Fruit fly (Drosophila melanogaster) whole organism, prepupa: Measurements from ENCODE around the gene CG32988.

ENCODE experiments used
- CG10669 ChIP-seq: fragments of 200-800 bp; sonication (Bioruptor generic); optimal IDR thresholded peaks from 3 replicates; lab custom pipeline; 2018; ENCODE audit warnings: missing biosample characterization, mild to moderate bottlenecking, missing genetic modification characterization, moderate library complexity
- CG11294 ChIP-seq: fragments of 200-800 bp; sonication (Bioruptor generic); IDR thresholded peaks from 2 replicates; pipeline ENCODE4 v1.3.6; 2022; ENCODE audit warnings: missing biosample characterization, missing genetic modification characterization
- CG11902 ChIP-seq: fragments of 200-800 bp; sonication (Bioruptor generic); optimal IDR thresholded peaks from 3 replicates; lab custom pipeline; 2016; ENCODE audit warnings: missing biosample characterization, missing genetic modification characterization
- CG1621 ChIP-seq: fragments of 200-800 bp; sonication (Bioruptor generic); optimal IDR thresholded peaks from 3 replicates; lab custom pipeline; 2018; ENCODE audit warnings: missing biosample characterization, mild to moderate bottlenecking, missing genetic modification characterization
- CG16779 ChIP-seq: fragments of 200-800 bp; sonication (Bioruptor generic); optimal IDR thresholded peaks from 3 replicates; lab custom pipeline; 2017; ENCODE audit warnings: missing biosample characterization, mild to moderate bottlenecking, missing genetic modification characterization
- CG3032 ChIP-seq: fragments of 200-800 bp; optimal IDR thresholded peaks from 2 replicates; lab custom pipeline; 2019; ENCODE audit warnings: missing biosample characterization, mild to moderate bottlenecking, missing genetic modification characterization, moderate library complexity
- CG31627 ChIP-seq: fragments of 200-800 bp; sonication (Bioruptor generic); optimal IDR thresholded peaks from 3 replicates; lab custom pipeline; 2016; ENCODE audit warnings: missing biosample characterization, missing genetic modification characterization
- CG32006 ChIP-seq: fragments of 200-800 bp; sonication (Bioruptor generic); optimal IDR thresholded peaks from 3 replicates; lab custom pipeline; 2017; ENCODE audit warnings: missing biosample characterization, mild to moderate bottlenecking, missing genetic modification characterization
- CG34406 ChIP-seq: fragments of 200-800 bp; sonication (Bioruptor generic); optimal IDR thresholded peaks from 3 replicates; lab custom pipeline; 2016; ENCODE audit warnings: missing biosample characterization, missing genetic modification characterization
- CG3919 ChIP-seq: fragments of 200-800 bp; sonication (Bioruptor generic); optimal IDR thresholded peaks from 3 replicates; lab custom pipeline; 2016; ENCODE audit warnings: missing biosample characterization, missing genetic modification characterization
- CG6276 ChIP-seq: fragments of 200-800 bp; sonication (Bioruptor generic); optimal IDR thresholded peaks from 2 replicates; lab custom pipeline; 2017; ENCODE audit warnings: missing biosample characterization, mild to moderate bottlenecking, missing genetic modification characterization
- CG6792 ChIP-seq: fragments of 200-800 bp; sonication (Bioruptor generic); optimal IDR thresholded peaks from 3 replicates; lab custom pipeline; 2016; ENCODE audit warnings: missing biosample characterization, missing genetic modification characterization
- CG6808 ChIP-seq: fragments of 200-800 bp; sonication (Bioruptor generic); optimal IDR thresholded peaks from 3 replicates; lab custom pipeline; 2017; ENCODE audit warnings: missing biosample characterization, missing genetic modification characterization, mild to moderate bottlenecking, moderate library complexity, missing genetic modification reagents
- CG7368 ChIP-seq: fragments of 200-800 bp; sonication (Bioruptor generic); optimal IDR thresholded peaks from 3 replicates; lab custom pipeline; 2016; ENCODE audit warnings: missing biosample characterization, missing genetic modification characterization
- CG8119 ChIP-seq: fragments of 200-800 bp; sonication (Bioruptor generic); IDR thresholded peaks from 3 replicates; pipeline ENCODE4 v1.3.6; 2022; ENCODE audit warnings: missing biosample characterization, missing genetic modification characterization
- CG8319 ChIP-seq: fragments of 200-800 bp; sonication (Bioruptor generic); optimal IDR thresholded peaks from 3 replicates; lab custom pipeline; 2016; ENCODE audit warnings: missing biosample characterization, missing genetic modification characterization
- CG9139 ChIP-seq: fragments of 200-800 bp; sonication (Bioruptor generic); optimal IDR thresholded peaks from 3 replicates; lab custom pipeline; 2017; ENCODE audit warnings: missing biosample characterization, mild to moderate bottlenecking, missing genetic modification characterization
- Eip78C ChIP-seq: fragments of 200-800 bp; sonication (Bioruptor generic); peaks from one replicate; lab custom pipeline; 2016; ENCODE audit warnings: missing biosample characterization, missing genetic modification characterization
- Ets96B ChIP-seq: fragments of 200-800 bp; optimal IDR thresholded peaks from 2 replicates; lab custom pipeline; 2019; ENCODE audit warnings: missing biosample characterization, mild to moderate bottlenecking, missing genetic modification characterization, moderate library complexity
- Gug ChIP-seq: fragments of 200-800 bp; sonication (Bioruptor generic); IDR thresholded peaks from 2 replicates; pipeline ENCODE4 v1.3.6; 2022; ENCODE audit warnings: missing biosample characterization, missing genetic modification characterization
- Hr38 ChIP-seq: sonication (Bioruptor generic); optimal IDR thresholded peaks from 2 replicates; lab custom pipeline; 2016; ENCODE audit warnings: missing biosample characterization, missing genetic modification characterization
- Lpt ChIP-seq: fragments of 200-800 bp; sonication (Bioruptor generic); optimal IDR thresholded peaks from 3 replicates; lab custom pipeline; 2016; ENCODE audit warnings: missing biosample characterization, missing genetic modification characterization
- Met ChIP-seq: fragments of 200-800 bp; sonication (Bioruptor generic); optimal IDR thresholded peaks from 3 replicates; lab custom pipeline; 2016; ENCODE audit warnings: missing biosample characterization, missing genetic modification characterization
- OdsH ChIP-seq: fragments of 200-800 bp; sonication (Bioruptor generic); optimal IDR thresholded peaks from 3 replicates; lab custom pipeline; 2016; ENCODE audit warnings: missing biosample characterization, missing genetic modification characterization
- Smox ChIP-seq: fragments of 200-800 bp; sonication (Bioruptor generic); optimal IDR thresholded peaks from 3 replicates; lab custom pipeline; 2016; ENCODE audit warnings: missing biosample characterization, missing genetic modification characterization
- Sox15 ChIP-seq: fragments of 200-800 bp; sonication (Bioruptor generic); optimal IDR thresholded peaks from 3 replicates; lab custom pipeline; 2016; ENCODE audit warnings: missing biosample characterization, missing genetic modification characterization
- achi ChIP-seq: fragments of 200-800 bp; sonication (Bioruptor generic); optimal IDR thresholded peaks from 3 replicates; lab custom pipeline; 2016; ENCODE audit warnings: missing biosample characterization, missing genetic modification characterization
- acj6 ChIP-seq: fragments of 200-800 bp; sonication (Bioruptor generic); optimal IDR thresholded peaks from 3 replicates; lab custom pipeline; 2016; ENCODE audit warnings: missing biosample characterization, missing genetic modification characterization
- cyc ChIP-seq: fragments of 200-800 bp; sonication (Bioruptor generic); optimal IDR thresholded peaks from 3 replicates; lab custom pipeline; 2016; ENCODE audit warnings: missing biosample characterization, missing genetic modification characterization
- dsx ChIP-seq: fragments of 200-800 bp; optimal IDR thresholded peaks from 3 replicates; lab custom pipeline; 2019; ENCODE audit warnings: missing biosample characterization, mild to moderate bottlenecking, missing genetic modification characterization, moderate library complexity; ENCODE audit not compliant: poor library complexity, severe bottlenecking
- eg ChIP-seq: fragments of 200-800 bp; sonication (Bioruptor generic); IDR thresholded peaks from 3 replicates; pipeline ENCODE4 v1.3.6; 2022; ENCODE audit warnings: missing biosample characterization, missing genetic modification characterization
- lz ChIP-seq: fragments of 200-800 bp; sonication (Bioruptor generic); optimal IDR thresholded peaks from 3 replicates; lab custom pipeline; 2016; ENCODE audit warnings: missing biosample characterization, missing genetic modification characterization
- net ChIP-seq: fragments of 200-800 bp; sonication (Bioruptor generic); optimal IDR thresholded peaks from 3 replicates; lab custom pipeline; 2016; ENCODE audit warnings: missing biosample characterization, missing genetic modification characterization
- pdm3 ChIP-seq: fragments of 200-800 bp; sonication (Bioruptor generic); optimal IDR thresholded peaks from 3 replicates; lab custom pipeline; 2016; ENCODE audit warnings: missing biosample characterization, missing genetic modification characterization
- spab ChIP-seq: fragments of 200-800 bp; sonication (Bioruptor generic); optimal IDR thresholded peaks from 2 replicates; lab custom pipeline; 2017; ENCODE audit warnings: missing biosample characterization, mild to moderate bottlenecking, missing genetic modification characterization, missing genetic modification reagents
- vri ChIP-seq: fragments of 200-800 bp; sonication (Bioruptor generic); optimal IDR thresholded peaks from 3 replicates; lab custom pipeline; 2016; ENCODE audit warnings: missing biosample characterization, mild to moderate bottlenecking, missing genetic modification characterization

CG32988 gene

DNA sequence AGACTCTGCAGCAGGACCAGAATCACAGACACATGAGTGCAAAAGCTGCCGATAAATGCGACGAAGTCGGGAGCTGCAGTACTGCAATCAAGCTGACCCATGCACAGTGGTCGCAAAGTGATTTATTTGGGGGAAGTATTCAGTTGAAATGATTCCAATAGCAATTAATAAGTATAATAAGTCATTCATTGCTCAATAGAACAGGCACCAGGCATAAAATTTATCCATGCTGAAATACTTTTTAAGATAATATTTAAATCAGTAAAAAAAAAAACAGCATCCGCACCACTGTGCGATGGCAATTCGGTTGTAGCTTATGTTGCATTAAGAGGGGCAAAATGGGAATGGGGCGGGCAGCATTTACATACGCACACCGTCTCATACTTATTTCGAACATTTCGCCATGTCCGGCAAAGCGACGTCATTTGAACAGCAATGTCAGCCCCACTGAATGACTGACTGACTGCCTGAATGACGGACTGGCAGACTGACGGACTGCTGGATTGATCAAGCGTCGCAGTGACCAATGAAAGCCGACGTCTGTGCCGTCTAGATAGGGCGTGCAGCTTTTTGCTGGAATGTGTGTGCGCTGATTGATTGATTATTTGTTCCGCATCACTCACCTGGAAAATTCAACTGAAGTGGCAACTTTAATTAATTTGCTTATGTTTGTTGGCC lies 29.7 kb upstream of the CG32988 start (continued):
- peak; percentile 74 for TF ChIP-seq CG34406 (GFP tag; lab: Kevin White, UChicago)
- peak; percentile 46 for TF ChIP-seq Ets96B (tag; lab: Kevin White, UChicago)
- peak; percentile 87 for TF ChIP-seq CG11902 (GFP tag; lab: Kevin White, UChicago)
- peak; percentile 45 for TF ChIP-seq Lpt (GFP tag; lab: Kevin White, UChicago)
- TF ChIP-seq net (GFP tag; lab: Kevin White, UChicago): peak; percentile 19
- peak; percentile 60 for TF ChIP-seq CG1621 (tag; lab: Kevin White, UChicago)
- TF ChIP-seq CG6276: no peak
- peak; percentile 79 for TF ChIP-seq achi (GFP tag; lab: Kevin White, UChicago)
- peak; percentile 66 for TF ChIP-seq lz

dm6 chr2L:8839193-8839592 lies 25.5 kb upstream of the CG32988 start:
- TF ChIP-seq Hr38 (GFP tag; lab: Kevin White, UChicago) (no peak), CG1621 (tag; lab: Kevin White, UChicago) (no peak), CG7368 (no peak), eg (GFP tag; lab: Robert Waterston, UW) (no peak), CG8119 (GFP tag; lab: Robert Waterston, UW) (no peak), Ets96B (tag; lab: Kevin White, UChicago) (no peak), acj6 (GFP tag; lab: Kevin White, UChicago) (no peak), vri (GFP tag; lab: Kevin White, UChicago) (no peak), CG8319 (GFP tag; lab: Kevin White, UChicago) (no peak), Lpt (GFP tag; lab: Kevin White, UChicago) (no peak), CG11294 (GFP tag; lab: Robert Waterston, UW) (no peak), cyc (GFP tag; lab: Kevin White, UChicago) (no peak), CG6792 (GFP tag; lab: Kevin White, UChicago) (no peak), pdm3 (GFP tag; lab: Kevin White, UChicago) (no peak), CG31627 (no peak), CG9139 (GFP tag; lab: Kevin White, UChicago) (no peak), net (GFP tag; lab: Kevin White, UChicago) (no peak), CG6276 (no peak)

DNA sequence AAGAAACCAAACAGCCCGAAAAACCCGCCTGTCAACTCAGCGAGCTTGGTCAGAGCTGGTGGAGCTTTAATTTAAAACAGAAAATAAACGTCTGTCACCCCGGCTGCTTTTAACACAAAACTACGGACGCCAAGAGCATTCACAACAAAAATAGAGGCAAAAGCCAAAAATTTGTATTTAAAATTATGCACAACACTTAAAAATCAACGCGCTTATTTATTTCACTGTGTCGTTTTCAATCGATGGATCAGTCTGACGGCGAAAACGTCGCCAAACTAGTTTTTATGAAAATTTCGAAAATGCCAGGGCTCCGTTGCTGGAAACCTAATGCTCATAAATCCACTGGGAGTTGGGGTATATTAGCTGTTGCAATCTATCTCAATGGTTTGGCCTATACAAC lies 23.9 kb upstream of the CG32988 start:
- no peak for TF ChIP-seq CG16779
- no peak for TF ChIP-seq net (GFP tag; lab: Kevin White, UChicago)
- no peak for TF ChIP-seq CG9139 (GFP tag; lab: Kevin White, UChicago)

- TF ChIP-seq CG3032 (no peak), Sox15 (GFP tag; lab: Kevin White, UChicago) (no peak), CG1621 (tag; lab: Kevin White, UChicago) (no peak), Met (GFP tag; lab: Kevin White, UChicago) (no peak), CG11902 (GFP tag; lab: Kevin White, UChicago) (no peak), CG8319 (GFP tag; lab: Kevin White, UChicago) (no peak), Smox (GFP tag; lab: Kevin White, UChicago) (no peak), Gug (GFP tag; lab: Robert Waterston, UW) (no peak)
Measured at dm6 chr2L:8841490-8842261, 23.0 kb upstream of the CG32988 start.

- TF ChIP-seq CG16779: no peak
- TF ChIP-seq OdsH (GFP tag; lab: Kevin White, UChicago): no peak
- TF ChIP-seq dsx: no peak
- no peak for TF ChIP-seq CG10669
- no peak for TF ChIP-seq spab (GFP tag; lab: Kevin White, UChicago)
- TF ChIP-seq Sox15 (GFP tag; lab: Kevin White, UChicago): no peak
- peak; percentile 23 for TF ChIP-seq CG3032
- no peak for TF ChIP-seq cyc (GFP tag; lab: Kevin White, UChicago)
- TF ChIP-seq CG32006 (GFP tag; lab: Kevin White, UChicago): peak; percentile 10
- peak; percentile 65 for TF ChIP-seq Eip78C (GFP tag; lab: Kevin White, UChicago)
- no peak for TF ChIP-seq CG7368
- TF ChIP-seq pdm3 (GFP tag; lab: Kevin White, UChicago): peak; percentile 6
- peak; percentile 33 for TF ChIP-seq CG3919 (GFP tag; lab: Kevin White, UChicago)
- TF ChIP-seq CG6808: peak; percentile 7
Measured at dm6 chr2L:8842262-8842561, 22.5 kb upstream of the CG32988 start.
